Fruit fly (Drosophila melanogaster): ENCODE data around the gene CG46468.
A peak's percentile ranks its signal among the peaks of the same experiment; 100 is the strongest.

Gene CG46468

dm6 chr2L:9613006-9613690, 47.9 kb upstream of the CG46468 start, which contains the start of gene Trx2:
Gene Trx2 (plus strand): TSS chr2L:9613166.
- TF ChIP-seq chinmo (GFP tag; IDR thresholded peaks at IDR 0.05; ENCODE audit: partially characterized antibody) (peak; percentile 84; the same call in 3 of the 4 replicates), CG2129 (GFP tag; IDR thresholded peaks at IDR 0.05; ENCODE audit: partially characterized antibody) (no peak), Meics (GFP tag; optimal IDR thresholded peaks at IDR 0.05) (peak; percentile 30), bbx (GFP tag; IDR thresholded peaks at IDR 0.05; ENCODE audit: partially characterized antibody) (peak; percentile 56; the same call in 1 of the 2 replicates), CG6254 (GFP tag; optimal IDR thresholded peaks at IDR 0.05) (no peak), gem (tag; optimal IDR thresholded peaks at IDR 0.05) (no peak), Usf (GFP tag; optimal IDR thresholded peaks at IDR 0.05) (no peak), row (GFP tag; IDR thresholded peaks at IDR 0.05) (no peak), Xrp1 (GFP tag; IDR thresholded peaks at IDR 0.05) (no peak), gsb (GFP tag; IDR thresholded peaks at IDR 0.05) (no peak), CG14050 (GFP tag; IDR thresholded peaks at IDR 0.05) (no peak), sug (tag; optimal IDR thresholded peaks at IDR 0.05) (peak; percentile 25), CG34422 (GFP tag; IDR thresholded peaks at IDR 0.05) (peak; percentile 82; the same call in 1 of the 3 replicates), CG17328 (GFP tag; IDR thresholded peaks at IDR 0.05) (no peak), cato (GFP tag; optimal IDR thresholded peaks at IDR 0.05; ENCODE audit: borderline replicate concordance) (no peak), ara (GFP tag; IDR thresholded peaks at IDR 0.05) (no peak), p53 (GFP tag; optimal IDR thresholded peaks at IDR 0.05) (no peak), nau (GFP tag; optimal IDR thresholded peaks at IDR 0.05) (peak; percentile 22), jigr1 (GFP tag; IDR thresholded peaks at IDR 0.05) (no peak), chif (GFP tag; optimal IDR thresholded peaks at IDR 0.05) (no peak), CG14965 (GFP tag; optimal IDR thresholded peaks at IDR 0.05; ENCODE audit: borderline replicate concordance) (no peak), CG5953 (GFP tag; IDR thresholded peaks at IDR 0.05) (no peak), Vsx1 (GFP tag; optimal IDR thresholded peaks at IDR 0.05) (peak; percentile 59), D (optimal IDR thresholded peaks at IDR 0.05) (no peak), D (GFP tag; optimal IDR thresholded peaks at IDR 0.05) (no peak), CG3995 (GFP tag; optimal IDR thresholded peaks at IDR 0.05) (no peak), eve (GFP tag; optimal IDR thresholded peaks at IDR 0.05) (no peak), hkb (optimal IDR thresholded peaks at IDR 0.05) (peak; percentile 45), hkb (GFP tag; IDR thresholded peaks at IDR 0.05) (peak; percentile 49; the same call in 1 of the 2 replicates), Hand (GFP tag; optimal IDR thresholded peaks at IDR 0.05) (peak; percentile 64), CG13424 (tag; optimal IDR thresholded peaks at IDR 0.05) (no peak), hb (GFP tag; IDR thresholded peaks at IDR 0.05; ENCODE audit: partially characterized antibody) (no peak), CG14014 (GFP tag; IDR thresholded peaks at IDR 0.05) (peak; percentile 47; the same call in 1 of the 2 replicates), pita (GFP tag; optimal IDR thresholded peaks at IDR 0.05) (peak; percentile 18), grn (GFP tag; optimal IDR thresholded peaks at IDR 0.05) (peak; percentile 23), CG6272 (GFP tag; IDR thresholded peaks at IDR 0.05) (no peak), CG11504 (tag; optimal IDR thresholded peaks at IDR 0.05) (no peak), CG33213 (GFP tag; optimal IDR thresholded peaks at IDR 0.05) (no peak), emc (GFP tag; optimal IDR thresholded peaks at IDR 0.05) (no peak), maf-S (GFP tag; optimal IDR thresholded peaks at IDR 0.05) (no peak), vfl (GFP tag; optimal IDR thresholded peaks at IDR 0.05) (no peak), CG7786 (GFP tag; optimal IDR thresholded peaks at IDR 0.05) (no peak), CG8359 (GFP tag; optimal IDR thresholded peaks at IDR 0.05; ENCODE audit: borderline replicate concordance) (no peak), twi (tag; optimal IDR thresholded peaks at IDR 0.05) (no peak), shn (GFP tag; optimal IDR thresholded peaks at IDR 0.05) (no peak), CG10543 (GFP tag; optimal IDR thresholded peaks at IDR 0.05) (peak; percentile 70), CG6689 (GFP tag; IDR thresholded peaks at IDR 0.05) (0 out of 2 replicates have a peak, but pooled peaks have one; percentile 6), Bteb2 (GFP tag; optimal IDR thresholded peaks at IDR 0.05) (no peak), prd (optimal IDR thresholded peaks at IDR 0.05) (no peak), prd (GFP tag; IDR thresholded peaks at IDR 0.05) (no peak), sim (GFP tag; IDR thresholded peaks at IDR 0.05) (peak; percentile 21; the same call in 1 of the 2 replicates)
